Fruit fly (Drosophila melanogaster) whole organism, pupa: ENCODE results near the gene CG43271.

Experiments used
- CG10348 ChIP-seq: fragments of 200-800 bp; sonication (Bioruptor generic); IDR thresholded peaks from 2 replicates; pipeline ENCODE4 v1.3.6; 2022; ENCODE audit warnings: missing biosample characterization, missing genetic modification characterization
- CG12605 ChIP-seq: fragments of 200-800 bp; sonication (Bioruptor generic); IDR thresholded peaks from 2 replicates; pipeline ENCODE4 v1.3.6; 2022; ENCODE audit warnings: missing biosample characterization, missing genetic modification characterization
- CG13204 ChIP-seq: fragments of 200-800 bp; sonication (Bioruptor generic); optimal IDR thresholded peaks from 2 replicates; lab custom pipeline; 2018; ENCODE audit warnings: missing biosample characterization, mild to moderate bottlenecking, missing genetic modification characterization, moderate library complexity
- CG14655 ChIP-seq: fragments of 200-800 bp; sonication (Bioruptor generic); optimal IDR thresholded peaks from 3 replicates; lab custom pipeline; 2017; ENCODE audit warnings: mild to moderate bottlenecking, missing biosample characterization, missing genetic modification reagents, missing genetic modification characterization
- CG15710 ChIP-seq: fragments of 200-800 bp; sonication (Bioruptor generic); optimal IDR thresholded peaks from 2 replicates; lab custom pipeline; 2018; ENCODE audit warnings: missing biosample characterization, mild to moderate bottlenecking, missing genetic modification characterization, moderate library complexity
- CG17806 ChIP-seq: fragments of 200-800 bp; sonication (Bioruptor generic); optimal IDR thresholded peaks from 2 replicates; lab custom pipeline; 2018; ENCODE audit warnings: missing biosample characterization, mild to moderate bottlenecking, missing genetic modification characterization, moderate library complexity
- CG32121 ChIP-seq: fragments of 200-800 bp; sonication (Bioruptor generic); IDR thresholded peaks from 2 replicates; pipeline ENCODE4 v1.3.6; 2022; ENCODE audit warnings: missing biosample characterization, missing genetic modification characterization
- CG34367 ChIP-seq: fragments of 200-800 bp; sonication (Bioruptor generic); optimal IDR thresholded peaks from 2 replicates; lab custom pipeline; 2018; ENCODE audit warnings: missing biosample characterization, mild to moderate bottlenecking, missing genetic modification characterization
- CG8159 ChIP-seq: fragments of 200-800 bp; sonication (Bioruptor generic); optimal IDR thresholded peaks from 3 replicates; lab custom pipeline; 2018; ENCODE audit warnings: missing biosample characterization, mild to moderate bottlenecking, missing genetic modification characterization, moderate library complexity
- CG8301 ChIP-seq: fragments of 200-800 bp; sonication (Bioruptor generic); optimal IDR thresholded peaks from 2 replicates; lab custom pipeline; 2018; ENCODE audit warnings: missing biosample characterization, mild to moderate bottlenecking, missing genetic modification characterization
- CG9948 ChIP-seq: fragments of 200-800 bp; sonication (Bioruptor generic); optimal IDR thresholded peaks from 2 replicates; lab custom pipeline; 2018; ENCODE audit warnings: missing biosample characterization, mild to moderate bottlenecking, missing genetic modification characterization, moderate library complexity
- D1 ChIP-seq: fragments of 200-800 bp; sonication (Bioruptor generic); optimal IDR thresholded peaks from 2 replicates; lab custom pipeline; 2018; ENCODE audit warnings: missing biosample characterization, mild to moderate bottlenecking, missing genetic modification characterization, moderate library complexity
- EcR ChIP-seq: fragments of 200-800 bp; sonication (Bioruptor generic); optimal IDR thresholded peaks from 3 replicates; lab custom pipeline; 2019; ENCODE audit warnings: missing biosample characterization, missing genetic modification characterization, mild to moderate bottlenecking, moderate library complexity, missing genetic modification reagents
- Ets98B ChIP-seq: fragments of 200-800 bp; sonication (Bioruptor generic); IDR thresholded peaks from 2 replicates; pipeline ENCODE4 v1.3.6; 2022; ENCODE audit warnings: missing biosample characterization, missing genetic modification characterization
- Pif1A ChIP-seq: fragments of 200-800 bp; sonication (Bioruptor generic); optimal IDR thresholded peaks from 3 replicates; lab custom pipeline; 2016; ENCODE audit warnings: missing biosample characterization, missing genetic modification characterization
- Snoo ChIP-seq: fragments of 200-800 bp; sonication (Bioruptor generic); optimal IDR thresholded peaks from 3 replicates; lab custom pipeline; 2017; ENCODE audit warnings: missing biosample characterization, mild to moderate bottlenecking, missing genetic modification characterization, inconsistent platforms
- fd96Ca ChIP-seq: fragments of 200-800 bp; sonication (Bioruptor generic); IDR thresholded peaks from 3 replicates; pipeline ENCODE4 v1.3.6; 2022; ENCODE audit warnings: missing biosample characterization, missing genetic modification characterization
- rn ChIP-seq: fragments of 200-800 bp; sonication (Bioruptor generic); IDR thresholded peaks from 2 replicates; pipeline ENCODE4 v1.3.6; 2022; ENCODE audit warnings: missing biosample characterization, missing genetic modification characterization

The CG43271 gene

DNA sequence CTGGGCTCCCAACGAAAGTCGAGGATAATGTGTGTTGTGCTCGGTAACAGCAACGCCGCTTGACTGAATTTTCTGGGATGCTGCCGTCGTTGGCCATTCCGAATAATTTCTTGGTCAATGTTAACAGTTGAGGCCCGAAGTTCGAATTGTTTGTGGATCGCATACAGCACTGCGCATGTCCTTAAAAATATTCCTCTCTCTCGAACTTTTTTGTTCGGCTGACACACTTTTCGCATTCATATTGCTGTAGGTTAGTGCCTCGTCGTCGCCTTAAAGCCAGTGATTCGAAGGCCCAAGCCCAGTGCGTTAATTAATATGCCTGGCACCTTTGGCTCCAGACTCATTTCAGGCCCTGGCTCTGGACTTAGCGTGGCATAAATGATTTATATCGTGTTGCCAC, 11.8 kb downstream of the CG43271 start:
- TF ChIP-seq CG32121 (GFP tag; lab: Robert Waterston, UW): no peak
- no peak for TF ChIP-seq CG34367
- TF ChIP-seq CG15710 (tag; lab: Kevin White, UChicago): no peak
- no peak for TF ChIP-seq Ets98B (GFP tag; lab: Robert Waterston, UW)
- no peak for TF ChIP-seq CG17806 (tag; lab: Kevin White, UChicago)
- no peak for TF ChIP-seq CG12605 (GFP tag; lab: Robert Waterston, UW)
- TF ChIP-seq Snoo (tag; lab: Kevin White, UChicago): no peak
- TF ChIP-seq CG13204: no peak
- no peak for TF ChIP-seq CG14655 (GFP tag; lab: Kevin White, UChicago)
- no peak for TF ChIP-seq CG10348 (GFP tag; lab: Robert Waterston, UW)
- TF ChIP-seq D1 (tag; lab: Kevin White, UChicago): no peak
- no peak for TF ChIP-seq EcR (GFP tag; lab: Kevin White, UChicago)

DNA sequence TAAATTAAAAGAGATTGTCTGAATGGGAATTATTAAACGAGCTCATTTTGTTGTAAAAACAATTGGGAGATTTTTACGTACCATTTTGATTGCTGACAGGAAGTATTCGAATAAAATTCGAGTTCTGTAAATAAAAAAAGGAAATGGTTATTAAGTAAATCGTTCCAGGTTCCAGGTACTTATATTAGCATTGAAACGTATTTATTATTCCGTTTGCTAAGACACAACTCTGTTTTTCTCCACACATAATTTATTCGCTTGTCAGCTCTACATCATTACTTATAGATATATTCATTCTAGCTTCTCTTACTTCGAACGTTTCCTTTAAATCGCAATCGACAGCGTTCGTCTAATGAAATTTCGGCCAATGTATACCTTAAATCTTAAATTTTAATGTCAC, 39.7 kb downstream of the CG43271 start, which contains the start of gene CadN2:
TSS of gene CadN2 (minus strand) at position 101 of the 400 bp plus-strand sequence.
- TF ChIP-seq fd96Ca (GFP tag; lab: Robert Waterston, UW) (no peak), CG14655 (GFP tag; lab: Kevin White, UChicago) (no peak), CG9948 (tag; lab: Kevin White, UChicago) (no peak), EcR (GFP tag; lab: Kevin White, UChicago) (no peak), Ets98B (GFP tag; lab: Robert Waterston, UW) (no peak), CG15710 (tag; lab: Kevin White, UChicago) (no peak), Pif1A (no peak), CG34367 (no peak), D1 (tag; lab: Kevin White, UChicago) (no peak), CG8159 (tag; lab: Kevin White, UChicago) (no peak), rn (GFP tag; lab: Robert Waterston, UW) (no peak), Snoo (tag; lab: Kevin White, UChicago) (no peak), CG8301 (tag; lab: Kevin White, UChicago) (no peak), CG32121 (GFP tag; lab: Robert Waterston, UW) (no peak), CG17806 (tag; lab: Kevin White, UChicago) (no peak), CG12605 (GFP tag; lab: Robert Waterston, UW) (no peak)
